Worm (Caenorhabditis elegans) whole organism, L2 larva: ENCODE data around the gene Y24D9A.7.

Experiments used
- C34F6.9 ChIP-seq: fragments of 150-350 bp; optimal IDR thresholded peaks from 2 replicates; lab custom pipeline; 2014; ENCODE audit warnings: missing biosample characterization, missing genetic modification characterization
- F13H6.1 ChIP-seq: sonication (generic microtip); optimal IDR thresholded peaks from 2 replicates; lab custom pipeline; 2016; ENCODE audit warnings: missing genetic modification characterization, missing compliant biosample characterization
- R02D3.7 ChIP-seq: fragments of 150-350 bp; optimal IDR thresholded peaks from 2 replicates; lab custom pipeline; 2014; ENCODE audit warnings: missing biosample characterization, missing genetic modification characterization
- Y55F3AM.14 ChIP-seq: fragments of 200-800 bp; sonication (Bioruptor generic); optimal IDR thresholded peaks from 2 replicates; lab custom pipeline; 2018; ENCODE audit warnings: mild to moderate bottlenecking, missing genetic modification characterization, missing compliant biosample characterization
- ZK546.5 ChIP-seq: sonication (generic microtip); optimal IDR thresholded peaks from 2 replicates; lab custom pipeline; 2017; ENCODE audit warnings: missing biosample characterization, missing genetic modification characterization
- alr-1 ChIP-seq: fragments of 150-350 bp; optimal IDR thresholded peaks from 2 replicates; lab custom pipeline; 2014; ENCODE audit warnings: missing biosample characterization, missing genetic modification characterization
- aly-2 ChIP-seq: fragments of 150-350 bp; optimal IDR thresholded peaks from 2 replicates; lab custom pipeline; 2014; ENCODE audit warnings: missing biosample characterization, missing genetic modification characterization
- ama-1 ChIP-seq: fragments of 150-350 bp; optimal IDR thresholded peaks from 2 replicates; lab custom pipeline; 2018; ENCODE audit warnings: inconsistent platforms
- blmp-1 ChIP-seq: sonication (generic microtip); optimal IDR thresholded peaks from 2 replicates; lab custom pipeline; 2017; ENCODE audit warnings: missing genetic modification characterization, mild to moderate bottlenecking, missing compliant biosample characterization, antibody characterized with exemption, moderate library complexity; ENCODE audit not compliant: insufficient read depth
- ceh-16 ChIP-seq: fragments of 150-350 bp; optimal IDR thresholded peaks from 2 replicates; lab custom pipeline; 2014; ENCODE audit warnings: missing biosample characterization, missing genetic modification characterization
- ceh-82 ChIP-seq: fragments of 150-350 bp; optimal IDR thresholded peaks from 2 replicates; lab custom pipeline; 2014; ENCODE audit warnings: missing biosample characterization, missing genetic modification characterization
- crh-2 ChIP-seq: sonication (generic microtip); optimal IDR thresholded peaks from 2 replicates; lab custom pipeline; 2017; ENCODE audit warnings: missing biosample characterization, missing genetic modification characterization
- dmd-4 ChIP-seq: sonication (generic microtip); optimal IDR thresholded peaks from 2 replicates; lab custom pipeline; 2017; ENCODE audit warnings: missing biosample characterization, missing genetic modification characterization
- egl-27 ChIP-seq: sonication (generic microtip); optimal IDR thresholded peaks from 3 replicates; lab custom pipeline; 2017; ENCODE audit warnings: missing biosample characterization, missing genetic modification reagents, missing genetic modification characterization
- elt-1 ChIP-seq: fragments of 150-350 bp; optimal IDR thresholded peaks from 2 replicates; lab custom pipeline; 2014; ENCODE audit warnings: missing biosample characterization, missing genetic modification characterization
- elt-3 ChIP-seq: sonication (generic microtip); optimal IDR thresholded peaks from 2 replicates; lab custom pipeline; 2017; ENCODE audit warnings: missing biosample characterization, missing genetic modification characterization
- fos-1 ChIP-seq: fragments of 150-350 bp; optimal IDR thresholded peaks from 2 replicates; lab custom pipeline; 2014; ENCODE audit warnings: missing biosample characterization, missing genetic modification characterization
- gmeb-1 ChIP-seq: fragments of 150-350 bp; optimal IDR thresholded peaks from 2 replicates; lab custom pipeline; 2014; ENCODE audit warnings: missing biosample characterization, missing genetic modification characterization
- lin-11 ChIP-seq: fragments of 150-350 bp; sonication (generic microtip); optimal IDR thresholded peaks from 2 replicates; lab custom pipeline; 2014; ENCODE audit warnings: missing biosample characterization, missing genetic modification characterization, inconsistent platforms, mixed read lengths
- lin-13 ChIP-seq: fragments of 150-350 bp; optimal IDR thresholded peaks from 2 replicates; lab custom pipeline; 2014; ENCODE audit warnings: missing biosample characterization, missing genetic modification reagents, missing genetic modification characterization
- lin-39 ChIP-seq: fragments of 150-350 bp; optimal IDR thresholded peaks from 2 replicates; lab custom pipeline; 2014; ENCODE audit warnings: missing biosample characterization, missing genetic modification reagents, missing genetic modification characterization
- lsy-2 ChIP-seq, 2 experiments: fragments of 150-350 bp in 1 of 2; sonication (generic microtip) in 1 of 2; optimal IDR thresholded peaks; 2 replicates each; lab custom pipeline; 2014 to 2017; ENCODE audit warnings: missing biosample characterization in 2 of 2, missing genetic modification characterization in 2 of 2
- mab-5 ChIP-seq: fragments of 150-350 bp; optimal IDR thresholded peaks from 2 replicates; lab custom pipeline; 2014; ENCODE audit warnings: missing biosample characterization, missing genetic modification characterization
- mbf-1 ChIP-seq: sonication (generic microtip); optimal IDR thresholded peaks from 2 replicates; lab custom pipeline; 2017; ENCODE audit warnings: missing biosample characterization, missing genetic modification characterization
- mdl-1 ChIP-seq, 2 experiments: fragments of 150-350 bp in 1 of 2; sonication (generic microtip) in 1 of 2; optimal IDR thresholded peaks; 2 replicates each; lab custom pipeline; 2017; ENCODE audit warnings: missing biosample characterization in 2 of 2, missing genetic modification characterization in 2 of 2
- nhr-10 ChIP-seq: sonication (generic microtip); optimal IDR thresholded peaks from 2 replicates; lab custom pipeline; 2017; ENCODE audit warnings: missing biosample characterization, missing genetic modification characterization
- nhr-11 ChIP-seq: fragments of 150-350 bp; optimal IDR thresholded peaks from 2 replicates; lab custom pipeline; 2014; ENCODE audit warnings: missing biosample characterization, missing genetic modification characterization
- nhr-12 ChIP-seq: fragments of 150-350 bp; optimal IDR thresholded peaks from 2 replicates; lab custom pipeline; 2014; ENCODE audit warnings: missing biosample characterization, missing genetic modification characterization
- nhr-129 ChIP-seq: fragments of 150-350 bp; optimal IDR thresholded peaks from 2 replicates; lab custom pipeline; 2014; ENCODE audit warnings: missing biosample characterization, missing genetic modification characterization
- nhr-21 ChIP-seq: fragments of 150-350 bp; optimal IDR thresholded peaks from 2 replicates; lab custom pipeline; 2014; ENCODE audit warnings: missing biosample characterization, missing genetic modification characterization
- nhr-23 ChIP-seq: fragments of 150-350 bp; optimal IDR thresholded peaks from 2 replicates; lab custom pipeline; 2014; ENCODE audit warnings: missing biosample characterization, missing genetic modification reagents, missing genetic modification characterization
- nhr-237 ChIP-seq: fragments of 150-350 bp; optimal IDR thresholded peaks from 2 replicates; lab custom pipeline; 2014; ENCODE audit warnings: missing biosample characterization, missing genetic modification characterization
- nhr-25 ChIP-seq: fragments of 150-350 bp; sonication (generic microtip); optimal IDR thresholded peaks from 3 replicates; lab custom pipeline; 2014; ENCODE audit warnings: missing biosample characterization, missing genetic modification characterization
- nhr-6 ChIP-seq: fragments of 150-350 bp; optimal IDR thresholded peaks from 2 replicates; lab custom pipeline; 2014; ENCODE audit warnings: missing biosample characterization, missing genetic modification characterization
- nhr-77 ChIP-seq: fragments of 150-350 bp; optimal IDR thresholded peaks from 2 replicates; lab custom pipeline; 2014; ENCODE audit warnings: missing biosample characterization, missing genetic modification characterization
- peb-1 ChIP-seq: fragments of 150-350 bp; optimal IDR thresholded peaks from 2 replicates; lab custom pipeline; 2014; ENCODE audit warnings: missing biosample characterization, missing genetic modification characterization
- sem-4 ChIP-seq: fragments of 150-350 bp; optimal IDR thresholded peaks from 2 replicates; lab custom pipeline; 2014; ENCODE audit warnings: missing biosample characterization, missing genetic modification reagents, missing genetic modification characterization
- skn-1 ChIP-seq: sonication (generic microtip); optimal IDR thresholded peaks from 2 replicates; lab custom pipeline; 2017; ENCODE audit warnings: missing biosample characterization, missing genetic modification characterization
- sma-3 ChIP-seq: sonication (generic microtip); optimal IDR thresholded peaks from 2 replicates; lab custom pipeline; 2016; ENCODE audit warnings: missing genetic modification reagents, missing genetic modification characterization, missing compliant biosample characterization
- sma-9 ChIP-seq, 2 experiments: fragments of 150-350 bp in 1 of 2; sonication (generic microtip) in 1 of 2; optimal IDR thresholded peaks; 2 replicates each; lab custom pipeline; 2014 to 2016; ENCODE audit warnings: missing genetic modification characterization in 2 of 2, mild to moderate bottlenecking in 1 of 2, missing biosample characterization in 1 of 2, missing compliant biosample characterization in 1 of 2, missing genetic modification reagents in 1 of 2, moderate library complexity in 1 of 2
- snpc-4 ChIP-seq: fragments of 150-350 bp; optimal IDR thresholded peaks from 2 replicates; lab custom pipeline; 2014; ENCODE audit warnings: missing biosample characterization, missing genetic modification characterization
- unc-39 ChIP-seq: fragments of 150-350 bp; optimal IDR thresholded peaks from 2 replicates; lab custom pipeline; 2014; ENCODE audit warnings: missing biosample characterization, missing genetic modification characterization
- unc-55 ChIP-seq: fragments of 150-350 bp; sonication (generic microtip); optimal IDR thresholded peaks from 3 replicates; lab custom pipeline; 2014; ENCODE audit warnings: missing biosample characterization, missing genetic modification reagents, missing genetic modification characterization
- unc-62 ChIP-seq: fragments of 150-350 bp; optimal IDR thresholded peaks from 2 replicates; lab custom pipeline; 2014; ENCODE audit warnings: missing biosample characterization, missing genetic modification reagents, missing genetic modification characterization
- zag-1 ChIP-seq: fragments of 150-350 bp; optimal IDR thresholded peaks from 2 replicates; lab custom pipeline; 2014; ENCODE audit warnings: missing biosample characterization, missing genetic modification characterization
- ztf-1 ChIP-seq: fragments of 200-800 bp; sonication (Bioruptor generic); conservative IDR thresholded peaks from 2 replicates; pipeline ENCODE4 v1.3.6; 2022; ENCODE audit warnings: missing genetic modification characterization, missing compliant biosample characterization
- ztf-11 ChIP-seq: sonication (generic microtip); optimal IDR thresholded peaks from 2 replicates; lab custom pipeline; 2017; ENCODE audit warnings: missing biosample characterization, missing genetic modification characterization
- ztf-4 ChIP-seq: fragments of 150-350 bp; optimal IDR thresholded peaks from 2 replicates; lab custom pipeline; 2014; ENCODE audit warnings: missing biosample characterization, missing genetic modification characterization

Gene Y24D9A.7

DNA sequence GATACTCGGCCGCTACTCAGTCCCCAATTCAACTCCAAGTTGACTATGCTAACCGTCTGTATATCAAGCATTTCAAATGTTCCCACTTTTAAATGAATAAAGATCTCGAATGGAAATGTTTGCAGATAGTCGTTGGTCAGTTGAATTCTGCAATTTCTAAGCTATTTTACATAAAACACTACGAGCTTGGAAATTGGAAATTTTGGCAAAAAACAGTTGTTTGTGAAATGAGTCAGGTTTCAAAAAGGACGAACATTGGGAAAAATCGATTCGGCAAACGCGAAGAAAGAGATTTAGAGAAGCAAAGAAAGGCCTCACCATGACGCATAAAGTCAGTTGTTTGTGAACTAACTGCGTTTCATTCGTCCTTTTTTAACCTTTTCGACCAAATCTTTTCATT, 41.9 kb upstream of the Y24D9A.7 start (continued):
- no peak for TF ChIP-seq mab-5 (tag; lab: Kevin White, UChicago)
- no peak for TF ChIP-seq ceh-16 (tag; lab: Kevin White, UChicago)
- TF ChIP-seq nhr-77, result no peak

DNA sequence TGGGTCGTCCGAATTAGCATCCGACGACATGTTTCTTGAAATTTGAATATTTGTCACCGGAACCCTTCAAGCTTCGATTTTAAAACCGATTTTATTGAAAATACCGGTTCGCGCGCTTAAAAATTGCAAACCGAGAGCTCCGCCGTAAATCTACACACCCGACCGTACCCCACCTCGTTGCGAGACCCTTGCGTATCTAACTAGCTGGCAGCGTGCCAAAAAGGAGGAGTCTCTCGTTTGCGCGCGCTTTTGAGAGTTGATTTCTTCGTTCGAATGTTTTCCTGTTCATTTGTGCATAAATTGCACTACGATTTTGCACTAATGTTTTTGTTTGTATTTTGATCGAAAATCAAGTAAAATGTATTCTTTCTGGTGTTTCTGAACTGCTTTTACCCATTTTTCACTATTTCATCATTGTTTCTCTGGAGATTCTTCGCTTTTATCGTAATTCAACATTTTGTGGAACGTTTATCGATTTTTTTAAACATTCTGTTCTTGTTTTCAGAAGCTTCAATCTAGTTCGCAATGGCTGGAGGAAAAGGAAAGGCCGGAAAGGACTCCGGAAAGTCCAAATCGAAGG, 40.8 kb upstream of the Y24D9A.7 start, which contains the start of the genes wapl-1 and htz-1:
wapl-1 (minus strand) TSS at position 30 of the 580 bp plus-strand sequence.
htz-1 (plus strand) TSS at position 506 of the 580 bp plus-strand sequence.
- TF ChIP-seq nhr-25 (tag; lab: Kevin White, UChicago), result peak; percentile 95
- no peak for TF ChIP-seq nhr-12 (tag; lab: Kevin White, UChicago)
- peak; percentile 96 for TF ChIP-seq F13H6.1 (tag; lab: Kevin White, UChicago)
- TF ChIP-seq lin-39 (tag; lab: Kevin White, UChicago), result no peak
- TF ChIP-seq mdl-1 (tag; optimal IDR thresholded peaks at IDR 0.05; lab: Kevin White, UChicago), result peak; percentile 29 to 67
- TF ChIP-seq egl-27 (tag; lab: Kevin White, UChicago), result peak; percentile 82
- TF ChIP-seq Y55F3AM.14, result peak; percentile 79
- peak; percentile 94 for TF ChIP-seq nhr-21 (tag; lab: Kevin White, UChicago)
- peak; percentile 97 for TF ChIP-seq crh-2
- TF ChIP-seq alr-1, result no peak
- peak; percentile 82 for TF ChIP-seq zag-1 (tag; lab: Kevin White, UChicago)
- TF ChIP-seq ztf-4 (tag; lab: Kevin White, UChicago), result peak; percentile 96
- no peak for TF ChIP-seq ztf-1
- TF ChIP-seq nhr-10, result peak; percentile 59
- no peak for TF ChIP-seq peb-1 (tag; lab: Kevin White, UChicago)
- TF ChIP-seq ceh-82 (tag; lab: Kevin White, UChicago), result peak; percentile 90
- peak; percentile 99 for TF ChIP-seq unc-55 (GFP tag; lab: Kevin White, UChicago)
- peak; percentile 78 for TF ChIP-seq ama-1 (lab: Kevin White, UChicago)
- peak; percentile 97 for TF ChIP-seq lin-13 (GFP tag; lab: Kevin White, UChicago)
- TF ChIP-seq lin-11 (tag; lab: Kevin White, UChicago), result peak; percentile 99
- no peak for TF ChIP-seq aly-2 (tag; lab: Kevin White, UChicago)
- no peak for TF ChIP-seq unc-39 (tag; lab: Kevin White, UChicago)
- TF ChIP-seq unc-62 (GFP tag; lab: Kevin White, UChicago), result peak; percentile 71
- peak; percentile 92 for TF ChIP-seq nhr-6 (tag; lab: Kevin White, UChicago)
- no peak for TF ChIP-seq mbf-1 (tag; lab: Kevin White, UChicago)
- TF ChIP-seq nhr-23 (tag; lab: Kevin White, UChicago), result no peak
- TF ChIP-seq nhr-11 (tag; lab: Kevin White, UChicago), result no peak
- TF ChIP-seq sem-4 (tag; lab: Kevin White, UChicago), result peak; percentile 94
- TF ChIP-seq elt-3 (tag; lab: Kevin White, UChicago), result no peak
- peak; percentile 72 for TF ChIP-seq blmp-1 (tag; lab: Kevin White, UChicago)
- peak; percentile 99 for TF ChIP-seq lsy-2 (tag; optimal IDR thresholded peaks at IDR 0.05; lab: Kevin White, UChicago)
- TF ChIP-seq C34F6.9 (tag; lab: Kevin White, UChicago), result peak; percentile 98
- TF ChIP-seq mab-5 (tag; lab: Kevin White, UChicago), result peak; percentile 85
- TF ChIP-seq nhr-77, result peak; percentile 16
- peak; percentile 97 for TF ChIP-seq sma-3
- peak; percentile 95 for TF ChIP-seq gmeb-1 (tag; lab: Kevin White, UChicago)
- TF ChIP-seq snpc-4 (tag; lab: Kevin White, UChicago), result peak; percentile 82
- TF ChIP-seq dmd-4 (tag; lab: Kevin White, UChicago), result no peak
- TF ChIP-seq nhr-129 (tag; lab: Kevin White, UChicago), result peak; percentile 96
- no peak for TF ChIP-seq elt-1 (tag; lab: Kevin White, UChicago)
- TF ChIP-seq fos-1 (tag; lab: Kevin White, UChicago), result peak; percentile 91
- peak; percentile 99 for TF ChIP-seq ZK546.5 (tag; lab: Kevin White, UChicago)
- peak; percentile 86 for TF ChIP-seq ceh-16 (tag; lab: Kevin White, UChicago)
- peak; percentile 97 for TF ChIP-seq sma-9 (GFP tag; optimal IDR thresholded peaks at IDR 0.05; lab: Kevin White, UChicago)
- no peak for TF ChIP-seq sma-9 (tag; optimal IDR thresholded peaks at IDR 0.05; lab: Kevin White, UChicago)
- TF ChIP-seq skn-1, result peak; percentile 54
- no peak for TF ChIP-seq ztf-11 (tag; lab: Kevin White, UChicago)
- TF ChIP-seq nhr-237, result peak; percentile 79
- peak; percentile 95 for TF ChIP-seq R02D3.7 (tag; lab: Kevin White, UChicago)
